Worm (Caenorhabditis elegans) whole organism, L4 larva: Measurements from ENCODE around the gene ZC196.2.
"Not testable (repeated sequence)": the region's sequence is repeated elsewhere in the genome, so short reads cannot be mapped to it uniquely, and the experiment has no call there.

Experiments used
- ama-1 ChIP-seq: fragments of 150-350 bp; optimal IDR thresholded peaks from 2 replicates; lab custom pipeline; 2014; ENCODE audit warnings: inconsistent platforms, mixed read lengths
- ceh-28 ChIP-seq: fragments of 150-350 bp; optimal IDR thresholded peaks from 2 replicates; lab custom pipeline; 2014; ENCODE audit warnings: missing biosample characterization, missing genetic modification reagents, missing genetic modification characterization
- ceh-62 ChIP-seq: sonication (generic microtip); optimal IDR thresholded peaks from 2 replicates; lab custom pipeline; 2017; ENCODE audit warnings: missing biosample characterization, missing genetic modification characterization
- cey-2 ChIP-seq: sonication (generic microtip); optimal IDR thresholded peaks from 3 replicates; lab custom pipeline; 2017; ENCODE audit warnings: missing genetic modification characterization, mild to moderate bottlenecking, missing compliant biosample characterization, antibody characterized with exemption, borderline replicate concordance; ENCODE audit not compliant: insufficient read depth
- mep-1 ChIP-seq: fragments of 150-350 bp; sonication (generic microtip); optimal IDR thresholded peaks from 3 replicates; lab custom pipeline; 2014; ENCODE audit warnings: missing biosample characterization, missing genetic modification characterization
- nhr-11 ChIP-seq: fragments of 150-350 bp; optimal IDR thresholded peaks from 2 replicates; lab custom pipeline; 2014; ENCODE audit warnings: missing biosample characterization, missing genetic modification characterization
- nhr-111 ChIP-seq: fragments of 200-800 bp; sonication (Bioruptor generic); optimal IDR thresholded peaks from 2 replicates; lab custom pipeline; 2018; ENCODE audit warnings: mild to moderate bottlenecking, missing genetic modification characterization, missing compliant biosample characterization
- nhr-41 ChIP-seq: fragments of 200-800 bp; sonication (Bioruptor generic); IDR thresholded peaks from 2 replicates; pipeline ENCODE4 v1.3.6; 2022; ENCODE audit warnings: missing genetic modification reagents, missing genetic modification characterization, missing compliant biosample characterization
- nhr-6 ChIP-seq: fragments of 150-350 bp; optimal IDR thresholded peaks from 2 replicates; lab custom pipeline; 2014; ENCODE audit warnings: missing biosample characterization, missing genetic modification characterization
- pha-4 ChIP-seq, 2 experiments: fragments of 150-350 bp in 1 of 2; fragments of 200-800 bp in 1 of 2; sonication (Bioruptor generic) in 1 of 2; IDR thresholded peaks in 1 of 2; optimal IDR thresholded peaks in 1 of 2; 2 replicates each; pipeline versions ENCODE4 v1.3.6 to Lab custom; 2014 to 2022; ENCODE audit warnings: missing genetic modification characterization in 2 of 2, missing genetic modification reagents in 2 of 2, missing biosample characterization in 1 of 2, missing compliant biosample characterization in 1 of 2
- spr-3 ChIP-seq: fragments of 200-800 bp; sonication (Bioruptor generic); optimal IDR thresholded peaks from 2 replicates; lab custom pipeline; 2018; ENCODE audit warnings: mild to moderate bottlenecking, missing genetic modification characterization, missing compliant biosample characterization
- unc-62 ChIP-seq, 3 experiments: fragments of 150-350 bp in 1 of 3; sonication (generic microtip); optimal IDR thresholded peaks in 2 of 3; peaks in 1 of 3; 1 replicate in 1 of 3; 2 replicates in 2 of 3; lab custom pipeline; 2014 to 2017; ENCODE audit warnings: missing biosample characterization in 3 of 3, missing genetic modification characterization in 3 of 3, missing genetic modification reagents in 3 of 3, missing genotype in 1 of 3

DNA sequence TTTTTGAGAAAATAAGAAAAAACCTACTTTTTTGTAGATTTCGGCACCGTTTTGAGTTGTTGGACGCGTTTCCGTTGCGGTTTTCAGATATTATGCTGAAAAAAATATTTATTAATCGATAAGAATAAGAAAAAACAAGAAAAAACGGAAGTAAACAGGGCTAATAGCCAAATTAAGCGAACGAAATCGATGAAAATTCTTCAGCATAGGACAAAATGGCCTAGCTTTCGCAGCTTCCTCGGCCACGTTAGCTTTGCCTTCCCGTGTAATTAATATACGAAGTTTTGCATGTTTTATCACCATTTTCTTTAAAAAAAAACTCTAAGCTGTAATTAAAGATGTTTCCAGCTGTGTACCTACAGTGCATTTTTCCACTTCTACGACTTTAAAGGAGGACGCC, 43.0 kb upstream of the ZC196.2 start, which contains the start of gene ZC190.10:
- TF ChIP-seq cey-2 (tag; lab: Kevin White, UChicago); ama-1 (lab: Kevin White, UChicago); pha-4 (GFP tag; IDR thresholded peaks at IDR 0.05; lab: Robert Waterston, UW); pha-4 (tag; optimal IDR thresholded peaks at IDR 0.05; lab: Kevin White, UChicago); nhr-6 (tag; lab: Kevin White, UChicago); unc-62 (GFP tag; optimal IDR thresholded peaks at IDR 0.05 in 1 of 2; lab: Kevin White, UChicago); unc-62 (tag; optimal IDR thresholded peaks at IDR 0.05; lab: Kevin White, UChicago); mep-1; nhr-111; ceh-62 (tag; lab: Kevin White, UChicago); spr-3 (GFP tag; lab: Kevin White, UChicago); ceh-28 (tag; lab: Kevin White, UChicago); nhr-11 (tag; lab: Kevin White, UChicago); nhr-41 (GFP tag; lab: Robert Waterston, UW): not testable (repeated sequence)
